Worm (Caenorhabditis elegans) whole organism, late embryonic: ENCODE measurements around the gene F54D12.2.

ENCODE experiments used
- odd-2 ChIP-seq: sonication (generic microtip); optimal IDR thresholded peaks from 2 replicates; lab custom pipeline; 2017; ENCODE audit warnings: antibody characterized with exemption, mild to moderate bottlenecking, missing genetic modification characterization, missing compliant biosample characterization
- syd-9 ChIP-seq: sonication (generic microtip); optimal IDR thresholded peaks from 2 replicates; lab custom pipeline; 2016; ENCODE audit warnings: mild to moderate bottlenecking, missing genetic modification characterization, moderate library complexity, missing compliant biosample characterization

DNA sequence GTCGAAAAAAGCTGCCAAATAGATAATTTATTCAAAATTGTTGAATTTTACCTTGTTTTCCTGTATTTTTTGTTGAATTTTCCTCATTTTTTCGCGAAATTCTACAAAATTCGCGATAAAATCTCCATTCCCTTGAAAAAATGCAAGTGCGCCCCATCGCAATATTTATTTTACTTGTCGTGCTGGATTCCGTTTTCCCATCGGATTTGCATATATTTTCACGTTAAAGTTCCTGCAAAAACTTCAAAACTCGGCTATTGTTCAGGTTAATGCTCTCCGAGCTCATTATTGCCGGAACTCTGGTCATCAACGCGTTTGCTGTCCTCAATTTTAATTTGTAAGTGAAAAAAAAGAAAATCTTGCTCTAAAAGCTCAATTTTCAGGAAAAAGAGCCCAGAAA lies 4.6 kb downstream of the F54D12.2 start, which contains the start of the genes Y51H7C.41 and cogc-4:
- TF ChIP-seq odd-2 (no peak), syd-9 (no peak)
